Worm (Caenorhabditis elegans) whole organism, early embryonic: ENCODE results near the gene F09E5.3.
A peak's percentile ranks its signal among the peaks of the same experiment; 100 is the strongest.

Experiments
- B0310.2 ChIP-seq: sonication (generic microtip); optimal IDR thresholded peaks from 2 replicates; lab custom pipeline; 2016; ENCODE audit warnings: mild to moderate bottlenecking, missing genetic modification characterization, missing compliant biosample characterization
- F13C5.2 ChIP-seq: sonication (generic microtip); optimal IDR thresholded peaks from 2 replicates; lab custom pipeline; 2017; ENCODE audit warnings: mild to moderate bottlenecking, missing genetic modification characterization, inconsistent platforms, missing compliant biosample characterization
- aly-1 ChIP-seq: sonication (generic microtip); optimal IDR thresholded peaks from 2 replicates; lab custom pipeline; 2016; ENCODE audit warnings: missing genetic modification characterization, missing compliant biosample characterization
- ama-1 ChIP-seq: fragments of 150-350 bp; optimal IDR thresholded peaks from 2 replicates; lab custom pipeline; 2014
- ceh-13 ChIP-seq: fragments of 200-800 bp; sonication (Bioruptor generic); optimal IDR thresholded peaks from 2 replicates; lab custom pipeline; 2018; ENCODE audit warnings: mild to moderate bottlenecking, missing genetic modification characterization, missing compliant biosample characterization
- ceh-36 ChIP-seq: sonication (generic microtip); optimal IDR thresholded peaks from 2 replicates; lab custom pipeline; 2016; ENCODE audit warnings: missing genetic modification characterization, inconsistent platforms, missing compliant biosample characterization
- ets-7 ChIP-seq: sonication (generic microtip); optimal IDR thresholded peaks from 2 replicates; lab custom pipeline; 2016; ENCODE audit warnings: missing genotype, missing genetic modification characterization, missing compliant biosample characterization
- flt-1 ChIP-seq: fragments of 200-800 bp; sonication (Bioruptor generic); IDR thresholded peaks from 2 replicates; pipeline ENCODE4 v1.3.6; 2022; ENCODE audit warnings: missing genetic modification characterization, missing compliant biosample characterization
- hmbx-1 ChIP-seq: sonication (generic microtip); optimal IDR thresholded peaks from 2 replicates; lab custom pipeline; 2016; ENCODE audit warnings: mild to moderate bottlenecking, missing genetic modification characterization, missing compliant biosample characterization
- hmg-4 ChIP-seq: fragments of 200-800 bp; sonication (Bioruptor generic); optimal IDR thresholded peaks from 2 replicates; lab custom pipeline; 2018; ENCODE audit warnings: mild to moderate bottlenecking, missing genetic modification characterization, missing compliant biosample characterization
- hnd-1 ChIP-seq: sonication (generic microtip); optimal IDR thresholded peaks from 2 replicates; lab custom pipeline; 2016; ENCODE audit warnings: missing genetic modification characterization, missing compliant biosample characterization
- pes-1 ChIP-seq: fragments of 200-800 bp; sonication (Bioruptor generic); IDR thresholded peaks from 2 replicates; pipeline ENCODE4 v1.3.6; 2022; ENCODE audit warnings: missing genetic modification reagents, missing genetic modification characterization, missing compliant biosample characterization
- scrt-1 ChIP-seq: fragments of 200-800 bp; sonication (Bioruptor generic); IDR thresholded peaks from 2 replicates; pipeline ENCODE4 v1.3.6; 2022; ENCODE audit warnings: missing genetic modification characterization, missing compliant biosample characterization
- sea-1 ChIP-seq: fragments of 200-800 bp; sonication (Bioruptor generic); conservative IDR thresholded peaks from 2 replicates; pipeline ENCODE4 v1.3.6; 2022; ENCODE audit warnings: missing genetic modification characterization, missing compliant biosample characterization
- tbx-11 ChIP-seq: fragments of 200-800 bp; sonication (Bioruptor generic); IDR thresholded peaks from 2 replicates; pipeline ENCODE4 v1.3.6; 2022; ENCODE audit warnings: missing genetic modification characterization, missing compliant biosample characterization
- tbx-37 ChIP-seq: fragments of 200-800 bp; sonication (Bioruptor generic); conservative IDR thresholded peaks from 2 replicates; pipeline ENCODE4 v1.3.6; 2022; ENCODE audit warnings: missing genetic modification reagents, missing genetic modification characterization, missing compliant biosample characterization
- tra-4 ChIP-seq: sonication (generic microtip); optimal IDR thresholded peaks from 2 replicates; lab custom pipeline; 2017; ENCODE audit warnings: missing genetic modification characterization, missing compliant biosample characterization

The F09E5.3 gene

ce11 chrII:5389831-5390323 lies 16.1 kb downstream of the F09E5.3 start, which contains the start of gene ndx-6:
ndx-6 (minus strand) TSS chrII:5389881.
- TF ChIP-seq hmbx-1 (tag; lab: Kevin White, UChicago) (peak; percentile 7), pes-1 (GFP tag; lab: Robert Waterston, UW) (peak; percentile 66), ets-7 (tag; lab: Kevin White, UChicago) (peak; percentile 20), hnd-1 (tag; lab: Kevin White, UChicago) (no peak), F13C5.2 (peak; percentile 56), ceh-36 (tag; lab: Kevin White, UChicago) (peak; percentile 30), aly-1 (tag; lab: Kevin White, UChicago) (no peak), tra-4 (no peak), tbx-37 (peak; percentile 45; the same call in 1 of the 2 replicates), ceh-13 (GFP tag; lab: Kevin White, UChicago) (no peak)

- TF ChIP-seq sea-1 (no peak), tbx-11 (GFP tag; lab: Robert Waterston, UW) (no peak)
These were observed 17.6 kb downstream of the F09E5.3 start for ce11 chrII:5391447-5391846.

ce11 chrII:5393090-5393489 lies 19.3 kb downstream of the F09E5.3 start, which contains the start of gene brap-2:
brap-2 (minus strand) TSS chrII:5393190.
- TF ChIP-seq hmg-4 (no peak), pes-1 (GFP tag; lab: Robert Waterston, UW) (no peak), tbx-37 (no peak), scrt-1 (GFP tag; lab: Robert Waterston, UW) (no peak), ceh-13 (GFP tag; lab: Kevin White, UChicago) (no peak), ets-7 (tag; lab: Kevin White, UChicago) (no peak), hnd-1 (tag; lab: Kevin White, UChicago) (no peak), sea-1 (no peak)

- TF ChIP-seq sea-1 (no peak), tbx-11 (GFP tag; lab: Robert Waterston, UW) (no peak), hmg-4 (no peak), tbx-37 (no peak), tra-4 (no peak), ceh-13 (GFP tag; lab: Kevin White, UChicago) (no peak), ceh-36 (tag; lab: Kevin White, UChicago) (no peak), hmbx-1 (tag; lab: Kevin White, UChicago) (no peak), scrt-1 (GFP tag; lab: Robert Waterston, UW) (no peak), ama-1 (lab: Kevin White, UChicago) (no peak), aly-1 (tag; lab: Kevin White, UChicago) (no peak), B0310.2 (tag; lab: Kevin White, UChicago) (no peak), flt-1 (GFP tag; lab: Robert Waterston, UW) (no peak), F13C5.2 (no peak), hnd-1 (tag; lab: Kevin White, UChicago) (no peak), pes-1 (GFP tag; lab: Robert Waterston, UW) (no peak), ets-7 (tag; lab: Kevin White, UChicago) (no peak)
These were observed 21.8 kb downstream of the F09E5.3 start, which contains the start of gene pink-1 for ce11 chrII:5395594-5395993. pink-1 (minus strand) TSS chrII:5395694.

- TF ChIP-seq ets-7 (tag; lab: Kevin White, UChicago) (no peak), tra-4 (no peak), hmg-4 (no peak), ceh-13 (GFP tag; lab: Kevin White, UChicago) (no peak), tbx-37 (no peak), F13C5.2 (no peak), flt-1 (GFP tag; lab: Robert Waterston, UW) (no peak), hnd-1 (tag; lab: Kevin White, UChicago) (no peak), pes-1 (GFP tag; lab: Robert Waterston, UW) (no peak), tbx-11 (GFP tag; lab: Robert Waterston, UW) (no peak), ama-1 (lab: Kevin White, UChicago) (no peak), B0310.2 (tag; lab: Kevin White, UChicago) (no peak), sea-1 (no peak)
These were observed 25.0 kb downstream of the F09E5.3 start, which contains the start of gene fbxl-3 for ce11 chrII:5398779-5399178. fbxl-3 (minus strand) TSS chrII:5398902.

- TF ChIP-seq scrt-1 (GFP tag; lab: Robert Waterston, UW) (0 out of 2 replicates have a peak, but pooled peaks have one; percentile 46), F13C5.2 (peak; percentile 83), aly-1 (tag; lab: Kevin White, UChicago) (no peak), flt-1 (GFP tag; lab: Robert Waterston, UW) (peak; percentile 65), ama-1 (lab: Kevin White, UChicago) (no peak), ceh-13 (GFP tag; lab: Kevin White, UChicago) (peak; percentile 9), tbx-11 (GFP tag; lab: Robert Waterston, UW) (peak; percentile 65; the same call in 1 of the 2 replicates), sea-1 (0 out of 2 replicates have a peak, but pooled peaks have one; percentile 55), tra-4 (no peak)
These were observed 25.4 kb downstream of the F09E5.3 start, which contains the start of gene mog-5 for ce11 chrII:5399201-5399600. mog-5 (plus strand) TSS chrII:5399538.

ce11 chrII:5407548-5407947 lies 33.8 kb downstream of the F09E5.3 start, which contains the start of gene clec-141:
clec-141 (minus strand) TSS chrII:5407648.
- TF ChIP-seq tra-4 (no peak), pes-1 (GFP tag; lab: Robert Waterston, UW) (no peak), hmg-4 (no peak), sea-1 (no peak), B0310.2 (tag; lab: Kevin White, UChicago) (no peak), tbx-11 (GFP tag; lab: Robert Waterston, UW) (no peak), F13C5.2 (no peak), ceh-36 (tag; lab: Kevin White, UChicago) (no peak), aly-1 (tag; lab: Kevin White, UChicago) (no peak), tbx-37 (no peak), scrt-1 (GFP tag; lab: Robert Waterston, UW) (no peak), ets-7 (tag; lab: Kevin White, UChicago) (no peak), hnd-1 (tag; lab: Kevin White, UChicago) (no peak), hmbx-1 (tag; lab: Kevin White, UChicago) (no peak), ama-1 (lab: Kevin White, UChicago) (no peak), ceh-13 (GFP tag; lab: Kevin White, UChicago) (no peak), flt-1 (GFP tag; lab: Robert Waterston, UW) (no peak)
